Worm (Caenorhabditis elegans) whole organism, L2 larva: Measurements from ENCODE around the gene F47B8.14.
A peak's percentile ranks its signal among the peaks of the same experiment; 100 is the strongest.

ENCODE experiments used
- C34F6.9 ChIP-seq: fragments of 150-350 bp; optimal IDR thresholded peaks from 2 replicates; lab custom pipeline; 2014; ENCODE audit warnings: missing biosample characterization, missing genetic modification characterization
- F13H6.1 ChIP-seq: sonication (generic microtip); optimal IDR thresholded peaks from 2 replicates; lab custom pipeline; 2016; ENCODE audit warnings: missing genetic modification characterization, missing compliant biosample characterization
- R02D3.7 ChIP-seq: fragments of 150-350 bp; optimal IDR thresholded peaks from 2 replicates; lab custom pipeline; 2014; ENCODE audit warnings: missing biosample characterization, missing genetic modification characterization
- Y55F3AM.14 ChIP-seq: fragments of 200-800 bp; sonication (Bioruptor generic); optimal IDR thresholded peaks from 2 replicates; lab custom pipeline; 2018; ENCODE audit warnings: mild to moderate bottlenecking, missing genetic modification characterization, missing compliant biosample characterization
- ZK546.5 ChIP-seq: sonication (generic microtip); optimal IDR thresholded peaks from 2 replicates; lab custom pipeline; 2017; ENCODE audit warnings: missing biosample characterization, missing genetic modification characterization
- alr-1 ChIP-seq: fragments of 150-350 bp; optimal IDR thresholded peaks from 2 replicates; lab custom pipeline; 2014; ENCODE audit warnings: missing biosample characterization, missing genetic modification characterization
- aly-2 ChIP-seq: fragments of 150-350 bp; optimal IDR thresholded peaks from 2 replicates; lab custom pipeline; 2014; ENCODE audit warnings: missing biosample characterization, missing genetic modification characterization
- ama-1 ChIP-seq: fragments of 150-350 bp; optimal IDR thresholded peaks from 2 replicates; lab custom pipeline; 2018; ENCODE audit warnings: inconsistent platforms
- blmp-1 ChIP-seq: sonication (generic microtip); optimal IDR thresholded peaks from 2 replicates; lab custom pipeline; 2017; ENCODE audit warnings: missing genetic modification characterization, mild to moderate bottlenecking, missing compliant biosample characterization, antibody characterized with exemption, moderate library complexity; ENCODE audit not compliant: insufficient read depth
- ceh-16 ChIP-seq: fragments of 150-350 bp; optimal IDR thresholded peaks from 2 replicates; lab custom pipeline; 2014; ENCODE audit warnings: missing biosample characterization, missing genetic modification characterization
- ceh-82 ChIP-seq: fragments of 150-350 bp; optimal IDR thresholded peaks from 2 replicates; lab custom pipeline; 2014; ENCODE audit warnings: missing biosample characterization, missing genetic modification characterization
- crh-2 ChIP-seq: sonication (generic microtip); optimal IDR thresholded peaks from 2 replicates; lab custom pipeline; 2017; ENCODE audit warnings: missing biosample characterization, missing genetic modification characterization
- dmd-4 ChIP-seq: sonication (generic microtip); optimal IDR thresholded peaks from 2 replicates; lab custom pipeline; 2017; ENCODE audit warnings: missing biosample characterization, missing genetic modification characterization
- egl-27 ChIP-seq: sonication (generic microtip); optimal IDR thresholded peaks from 3 replicates; lab custom pipeline; 2017; ENCODE audit warnings: missing biosample characterization, missing genetic modification reagents, missing genetic modification characterization
- elt-1 ChIP-seq: fragments of 150-350 bp; optimal IDR thresholded peaks from 2 replicates; lab custom pipeline; 2014; ENCODE audit warnings: missing biosample characterization, missing genetic modification characterization
- elt-3 ChIP-seq: sonication (generic microtip); optimal IDR thresholded peaks from 2 replicates; lab custom pipeline; 2017; ENCODE audit warnings: missing biosample characterization, missing genetic modification characterization
- fos-1 ChIP-seq: fragments of 150-350 bp; optimal IDR thresholded peaks from 2 replicates; lab custom pipeline; 2014; ENCODE audit warnings: missing biosample characterization, missing genetic modification characterization
- gmeb-1 ChIP-seq: fragments of 150-350 bp; optimal IDR thresholded peaks from 2 replicates; lab custom pipeline; 2014; ENCODE audit warnings: missing biosample characterization, missing genetic modification characterization
- lin-11 ChIP-seq: fragments of 150-350 bp; sonication (generic microtip); optimal IDR thresholded peaks from 2 replicates; lab custom pipeline; 2014; ENCODE audit warnings: missing biosample characterization, missing genetic modification characterization, inconsistent platforms, mixed read lengths
- lin-13 ChIP-seq: fragments of 150-350 bp; optimal IDR thresholded peaks from 2 replicates; lab custom pipeline; 2014; ENCODE audit warnings: missing biosample characterization, missing genetic modification reagents, missing genetic modification characterization
- lin-39 ChIP-seq: fragments of 150-350 bp; optimal IDR thresholded peaks from 2 replicates; lab custom pipeline; 2014; ENCODE audit warnings: missing biosample characterization, missing genetic modification reagents, missing genetic modification characterization
- lsy-2 ChIP-seq, 2 experiments: fragments of 150-350 bp in 1 of 2; sonication (generic microtip) in 1 of 2; optimal IDR thresholded peaks; 2 replicates each; lab custom pipeline; 2014 to 2017; ENCODE audit warnings: missing biosample characterization in 2 of 2, missing genetic modification characterization in 2 of 2
- mab-5 ChIP-seq: fragments of 150-350 bp; optimal IDR thresholded peaks from 2 replicates; lab custom pipeline; 2014; ENCODE audit warnings: missing biosample characterization, missing genetic modification characterization
- mbf-1 ChIP-seq: sonication (generic microtip); optimal IDR thresholded peaks from 2 replicates; lab custom pipeline; 2017; ENCODE audit warnings: missing biosample characterization, missing genetic modification characterization
- mdl-1 ChIP-seq, 2 experiments: fragments of 150-350 bp in 1 of 2; sonication (generic microtip) in 1 of 2; optimal IDR thresholded peaks; 2 replicates each; lab custom pipeline; 2017; ENCODE audit warnings: missing biosample characterization in 2 of 2, missing genetic modification characterization in 2 of 2
- nhr-10 ChIP-seq: sonication (generic microtip); optimal IDR thresholded peaks from 2 replicates; lab custom pipeline; 2017; ENCODE audit warnings: missing biosample characterization, missing genetic modification characterization
- nhr-11 ChIP-seq: fragments of 150-350 bp; optimal IDR thresholded peaks from 2 replicates; lab custom pipeline; 2014; ENCODE audit warnings: missing biosample characterization, missing genetic modification characterization
- nhr-12 ChIP-seq: fragments of 150-350 bp; optimal IDR thresholded peaks from 2 replicates; lab custom pipeline; 2014; ENCODE audit warnings: missing biosample characterization, missing genetic modification characterization
- nhr-129 ChIP-seq: fragments of 150-350 bp; optimal IDR thresholded peaks from 2 replicates; lab custom pipeline; 2014; ENCODE audit warnings: missing biosample characterization, missing genetic modification characterization
- nhr-21 ChIP-seq: fragments of 150-350 bp; optimal IDR thresholded peaks from 2 replicates; lab custom pipeline; 2014; ENCODE audit warnings: missing biosample characterization, missing genetic modification characterization
- nhr-23 ChIP-seq: fragments of 150-350 bp; optimal IDR thresholded peaks from 2 replicates; lab custom pipeline; 2014; ENCODE audit warnings: missing biosample characterization, missing genetic modification reagents, missing genetic modification characterization
- nhr-237 ChIP-seq: fragments of 150-350 bp; optimal IDR thresholded peaks from 2 replicates; lab custom pipeline; 2014; ENCODE audit warnings: missing biosample characterization, missing genetic modification characterization
- nhr-25 ChIP-seq: fragments of 150-350 bp; sonication (generic microtip); optimal IDR thresholded peaks from 3 replicates; lab custom pipeline; 2014; ENCODE audit warnings: missing biosample characterization, missing genetic modification characterization
- nhr-6 ChIP-seq: fragments of 150-350 bp; optimal IDR thresholded peaks from 2 replicates; lab custom pipeline; 2014; ENCODE audit warnings: missing biosample characterization, missing genetic modification characterization
- nhr-77 ChIP-seq: fragments of 150-350 bp; optimal IDR thresholded peaks from 2 replicates; lab custom pipeline; 2014; ENCODE audit warnings: missing biosample characterization, missing genetic modification characterization
- peb-1 ChIP-seq: fragments of 150-350 bp; optimal IDR thresholded peaks from 2 replicates; lab custom pipeline; 2014; ENCODE audit warnings: missing biosample characterization, missing genetic modification characterization
- sem-4 ChIP-seq: fragments of 150-350 bp; optimal IDR thresholded peaks from 2 replicates; lab custom pipeline; 2014; ENCODE audit warnings: missing biosample characterization, missing genetic modification reagents, missing genetic modification characterization
- skn-1 ChIP-seq: sonication (generic microtip); optimal IDR thresholded peaks from 2 replicates; lab custom pipeline; 2017; ENCODE audit warnings: missing biosample characterization, missing genetic modification characterization
- sma-3 ChIP-seq: sonication (generic microtip); optimal IDR thresholded peaks from 2 replicates; lab custom pipeline; 2016; ENCODE audit warnings: missing genetic modification reagents, missing genetic modification characterization, missing compliant biosample characterization
- sma-9 ChIP-seq, 2 experiments: fragments of 150-350 bp in 1 of 2; sonication (generic microtip) in 1 of 2; optimal IDR thresholded peaks; 2 replicates each; lab custom pipeline; 2014 to 2016; ENCODE audit warnings: missing genetic modification characterization in 2 of 2, mild to moderate bottlenecking in 1 of 2, missing biosample characterization in 1 of 2, missing compliant biosample characterization in 1 of 2, missing genetic modification reagents in 1 of 2, moderate library complexity in 1 of 2
- snpc-4 ChIP-seq: fragments of 150-350 bp; optimal IDR thresholded peaks from 2 replicates; lab custom pipeline; 2014; ENCODE audit warnings: missing biosample characterization, missing genetic modification characterization
- unc-39 ChIP-seq: fragments of 150-350 bp; optimal IDR thresholded peaks from 2 replicates; lab custom pipeline; 2014; ENCODE audit warnings: missing biosample characterization, missing genetic modification characterization
- unc-55 ChIP-seq: fragments of 150-350 bp; sonication (generic microtip); optimal IDR thresholded peaks from 3 replicates; lab custom pipeline; 2014; ENCODE audit warnings: missing biosample characterization, missing genetic modification reagents, missing genetic modification characterization
- unc-62 ChIP-seq: fragments of 150-350 bp; optimal IDR thresholded peaks from 2 replicates; lab custom pipeline; 2014; ENCODE audit warnings: missing biosample characterization, missing genetic modification reagents, missing genetic modification characterization
- zag-1 ChIP-seq: fragments of 150-350 bp; optimal IDR thresholded peaks from 2 replicates; lab custom pipeline; 2014; ENCODE audit warnings: missing biosample characterization, missing genetic modification characterization
- ztf-1 ChIP-seq: fragments of 200-800 bp; sonication (Bioruptor generic); conservative IDR thresholded peaks from 2 replicates; pipeline ENCODE4 v1.3.6; 2022; ENCODE audit warnings: missing genetic modification characterization, missing compliant biosample characterization
- ztf-11 ChIP-seq: sonication (generic microtip); optimal IDR thresholded peaks from 2 replicates; lab custom pipeline; 2017; ENCODE audit warnings: missing biosample characterization, missing genetic modification characterization
- ztf-4 ChIP-seq: fragments of 150-350 bp; optimal IDR thresholded peaks from 2 replicates; lab custom pipeline; 2014; ENCODE audit warnings: missing biosample characterization, missing genetic modification characterization

The F47B8.14 gene

ce11 chrV:14354258-14354877 is 34.0 kb downstream of the F47B8.14 start, which contains the start of gene Y49A3A.3 (continued):
- TF ChIP-seq unc-55, result no peak
- TF ChIP-seq C34F6.9 (tag; lab: Kevin White, UChicago), result no peak
- peak; percentile 49 for TF ChIP-seq nhr-129 (tag; lab: Kevin White, UChicago)
- no peak for TF ChIP-seq zag-1 (tag; lab: Kevin White, UChicago)
- no peak for TF ChIP-seq unc-39 (tag; lab: Kevin White, UChicago)
- no peak for TF ChIP-seq elt-1 (tag; lab: Kevin White, UChicago)
- TF ChIP-seq F13H6.1 (tag; lab: Kevin White, UChicago), result peak; percentile 17
- peak; percentile 17 for TF ChIP-seq sma-9 (GFP tag; optimal IDR thresholded peaks at IDR 0.05; lab: Kevin White, UChicago)
- no peak for TF ChIP-seq sma-9 (tag; optimal IDR thresholded peaks at IDR 0.05; lab: Kevin White, UChicago)
- TF ChIP-seq lin-11 (tag; lab: Kevin White, UChicago), result no peak
- no peak for TF ChIP-seq snpc-4 (tag; lab: Kevin White, UChicago)
- no peak for TF ChIP-seq unc-62 (GFP tag; lab: Kevin White, UChicago)

DNA sequence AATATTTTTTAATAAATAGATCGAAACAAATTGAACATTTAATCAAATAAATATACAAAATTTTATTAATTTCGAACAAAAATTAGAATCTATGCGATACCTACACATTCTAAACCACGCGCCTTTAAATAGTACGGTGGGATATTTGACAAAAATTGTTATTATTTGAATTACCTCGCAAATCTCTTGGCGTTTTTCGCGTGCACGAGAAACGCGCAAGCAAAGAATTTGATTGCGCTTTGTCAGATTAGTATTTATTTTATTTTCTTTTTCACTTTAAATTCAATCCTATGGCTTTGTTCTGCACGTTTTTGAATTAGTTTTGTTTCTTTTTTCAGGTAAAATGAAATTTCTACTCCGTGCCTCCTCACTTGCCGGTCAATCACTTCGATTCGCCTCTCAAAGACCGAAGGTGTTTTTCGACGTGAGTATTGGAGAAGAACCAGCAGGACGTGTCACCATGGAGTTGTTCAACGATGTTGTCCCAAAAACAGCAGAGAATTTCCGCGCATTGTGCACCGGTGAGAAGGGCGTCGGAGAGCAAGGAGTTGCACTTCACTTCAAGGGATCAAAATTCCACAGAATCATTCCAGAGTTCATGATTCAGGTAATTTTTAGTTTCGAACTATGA is 35.5 kb downstream of the F47B8.14 start, which contains the start of gene cyn-1:
cyn-1 (plus strand) TSS at position 339 of the 631 bp plus-strand sequence.
- no peak for TF ChIP-seq elt-1 (tag; lab: Kevin White, UChicago)
- no peak for TF ChIP-seq nhr-23 (tag; lab: Kevin White, UChicago)
- TF ChIP-seq fos-1, result peak; percentile 48
- TF ChIP-seq R02D3.7, result peak; percentile 49
- TF ChIP-seq nhr-21 (tag; lab: Kevin White, UChicago), result peak; percentile 73
- no peak for TF ChIP-seq zag-1 (tag; lab: Kevin White, UChicago)
- TF ChIP-seq lin-11 (tag; lab: Kevin White, UChicago), result peak; percentile 15
- TF ChIP-seq crh-2 (tag; lab: Kevin White, UChicago), result peak; percentile 80
- TF ChIP-seq nhr-237 (tag; lab: Kevin White, UChicago), result no peak
- no peak for TF ChIP-seq mbf-1 (tag; lab: Kevin White, UChicago)
- peak; percentile 92 for TF ChIP-seq C34F6.9 (tag; lab: Kevin White, UChicago)
- TF ChIP-seq nhr-25 (tag; lab: Kevin White, UChicago), result peak; percentile 87
- no peak for TF ChIP-seq ceh-82 (tag; lab: Kevin White, UChicago)
- no peak for TF ChIP-seq Y55F3AM.14
- TF ChIP-seq dmd-4, result no peak
- TF ChIP-seq alr-1, result no peak
- peak; percentile 46 for TF ChIP-seq egl-27 (tag; lab: Kevin White, UChicago)
- TF ChIP-seq unc-55, result peak; percentile 88
- no peak for TF ChIP-seq nhr-11 (tag; lab: Kevin White, UChicago)
- peak; percentile 80 for TF ChIP-seq sma-3
- no peak for TF ChIP-seq nhr-77 (tag; lab: Kevin White, UChicago)
- peak; percentile 52 for TF ChIP-seq sem-4
- TF ChIP-seq ztf-1, result no peak
- peak; percentile 69 for TF ChIP-seq nhr-129 (tag; lab: Kevin White, UChicago)
- no peak for TF ChIP-seq blmp-1 (tag; lab: Kevin White, UChicago)
- peak; percentile 81 for TF ChIP-seq lin-13
- no peak for TF ChIP-seq ztf-11 (tag; lab: Kevin White, UChicago)
- no peak for TF ChIP-seq lin-39 (tag; lab: Kevin White, UChicago)
- TF ChIP-seq aly-2 (tag; lab: Kevin White, UChicago), result no peak
- peak; percentile 60 for TF ChIP-seq mab-5 (tag; lab: Kevin White, UChicago)
- TF ChIP-seq unc-39 (tag; lab: Kevin White, UChicago), result no peak
- TF ChIP-seq nhr-6 (tag; lab: Kevin White, UChicago), result no peak
- TF ChIP-seq unc-62 (GFP tag; lab: Kevin White, UChicago), result no peak
- TF ChIP-seq elt-3 (tag; lab: Kevin White, UChicago), result no peak
- TF ChIP-seq ztf-4 (tag; lab: Kevin White, UChicago), result no peak
- peak; percentile 82 for TF ChIP-seq snpc-4 (tag; lab: Kevin White, UChicago)
- peak; percentile 32 for TF ChIP-seq ceh-16 (tag; lab: Kevin White, UChicago)
- TF ChIP-seq gmeb-1 (tag; lab: Kevin White, UChicago), result peak; percentile 98
- peak; percentile 86 for TF ChIP-seq sma-9 (GFP tag; optimal IDR thresholded peaks at IDR 0.05; lab: Kevin White, UChicago)
- TF ChIP-seq sma-9 (tag; optimal IDR thresholded peaks at IDR 0.05; lab: Kevin White, UChicago), result no peak
- TF ChIP-seq F13H6.1 (tag; lab: Kevin White, UChicago), result peak; percentile 80
- peak; percentile 78 for TF ChIP-seq ama-1 (lab: Kevin White, UChicago)
- peak; percentile 81 to 93 for TF ChIP-seq lsy-2 (tag; optimal IDR thresholded peaks at IDR 0.05; lab: Kevin White, UChicago)
- TF ChIP-seq nhr-10, result no peak
- TF ChIP-seq nhr-12 (tag; lab: Kevin White, UChicago), result no peak
- TF ChIP-seq skn-1 (tag; lab: Kevin White, UChicago), result no peak
- TF ChIP-seq mdl-1 (tag; optimal IDR thresholded peaks at IDR 0.05; lab: Kevin White, UChicago), result peak in 1 of 2 experiments; percentile 26
- TF ChIP-seq ZK546.5 (tag; lab: Kevin White, UChicago), result no peak
- no peak for TF ChIP-seq peb-1 (tag; lab: Kevin White, UChicago)
